Worm (Caenorhabditis elegans) whole organism, L4/young adult: ENCODE data around the gene nhr-128.

ENCODE experiments used
- W03F9.2 ChIP-seq: fragments of 150-350 bp; optimal IDR thresholded peaks from 2 replicates; lab custom pipeline; 2014; ENCODE audit warnings: missing biosample characterization, missing genetic modification characterization
- dao-5 ChIP-seq: sonication (generic microtip); optimal IDR thresholded peaks from 2 replicates; lab custom pipeline; 2016; ENCODE audit warnings: missing genotype, missing genetic modification characterization, moderate library complexity, missing compliant biosample characterization
- him-1 ChIP-seq: sonication (generic microtip); optimal IDR thresholded peaks from 2 replicates; lab custom pipeline; 2016; ENCODE audit warnings: missing genotype, missing genetic modification reagents, missing genetic modification characterization, missing compliant biosample characterization

Gene nhr-128

ce11 chrV:2266958-2267357 is 45.1 kb downstream of the nhr-128 start, which contains the start of gene nhr-275:
nhr-275 (minus strand) TSS chrV:2267058.
- TF ChIP-seq him-1 (tag; lab: Kevin White, UChicago) (no peak), dao-5 (tag; lab: Kevin White, UChicago) (no peak), W03F9.2 (tag; lab: Kevin White, UChicago) (no peak)

- TF ChIP-seq him-1 (tag; lab: Kevin White, UChicago): no peak
- no peak for TF ChIP-seq dao-5 (tag; lab: Kevin White, UChicago)
- TF ChIP-seq W03F9.2 (tag; lab: Kevin White, UChicago): no peak
Measured at ce11 chrV:2271750-2272149, 49.9 kb downstream of the nhr-128 start, which contains the start of gene Y5H2A.1. Y5H2A.1 (minus strand) TSS chrV:2271850.

DNA sequence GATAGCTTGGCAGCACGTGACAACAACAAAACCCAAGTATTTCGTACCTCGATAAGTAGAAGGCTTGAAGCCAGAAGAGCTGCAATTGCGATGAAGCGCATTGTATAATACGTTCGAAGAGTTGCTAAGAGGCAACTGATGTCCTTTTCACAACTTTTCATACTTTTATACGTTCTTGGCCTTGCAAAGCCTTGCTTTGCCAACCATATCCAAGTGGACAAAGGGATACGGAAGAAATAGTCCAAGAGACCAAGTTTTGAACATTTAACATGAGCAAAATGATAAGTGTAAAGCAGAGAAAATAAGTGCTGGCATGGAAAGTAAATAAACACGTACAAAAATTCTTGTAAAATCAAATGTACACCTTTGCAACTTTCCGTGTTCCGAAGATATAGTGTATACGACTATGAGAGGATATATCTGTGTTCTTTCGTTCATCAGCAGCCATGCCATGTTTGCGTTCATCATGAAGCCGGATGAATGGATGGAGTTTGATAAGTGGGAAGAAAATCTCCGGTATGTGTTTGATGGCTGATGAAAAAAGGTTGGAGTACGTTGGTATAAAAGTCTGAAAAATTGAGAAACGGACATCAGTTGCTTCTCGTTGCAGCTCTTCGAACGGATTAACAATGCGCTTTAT is 52.5 kb downstream of the nhr-128 start, which contains the start of the genes Y5H2A.4 and abu-4:
TSS of gene Y5H2A.4 (minus strand) at position 101 of the 640 bp plus-strand sequence.
TSS of gene abu-4 (plus strand) at position 590 of the 640 bp plus-strand sequence.
- no peak for TF ChIP-seq him-1 (tag; lab: Kevin White, UChicago)
- TF ChIP-seq W03F9.2 (tag; lab: Kevin White, UChicago): no peak
- TF ChIP-seq dao-5 (tag; lab: Kevin White, UChicago): no peak
